Worm (Caenorhabditis elegans) whole organism, midembryonic: ENCODE data around the gene H04D03.7.

Experiments used
- T22C8.4 ChIP-seq: fragments of 200-800 bp; sonication (Bioruptor generic); IDR thresholded peaks from 2 replicates; pipeline ENCODE4 v1.3.6; 2022; ENCODE audit warnings: missing genetic modification characterization, missing compliant biosample characterization
- flt-1 ChIP-seq: fragments of 200-800 bp; sonication (Bioruptor generic); IDR thresholded peaks from 2 replicates; pipeline ENCODE4 v1.3.6; 2022; ENCODE audit warnings: missing genetic modification characterization, missing compliant biosample characterization
- klf-2 ChIP-seq: fragments of 200-800 bp; sonication (Bioruptor generic); conservative IDR thresholded peaks from 2 replicates; pipeline ENCODE4 v1.3.6; 2022; ENCODE audit warnings: missing genetic modification reagents, missing genetic modification characterization, missing compliant biosample characterization
- tab-1 ChIP-seq: fragments of 200-800 bp; sonication (Bioruptor generic); IDR thresholded peaks from 2 replicates; pipeline ENCODE4 v1.3.6; 2022; ENCODE audit warnings: missing genetic modification characterization, missing compliant biosample characterization
- ztf-29 ChIP-seq: fragments of 200-800 bp; sonication (Bioruptor generic); IDR thresholded peaks from 2 replicates; pipeline ENCODE4 v1.3.6; 2022; ENCODE audit warnings: missing genetic modification reagents, missing genetic modification characterization, missing compliant biosample characterization

DNA sequence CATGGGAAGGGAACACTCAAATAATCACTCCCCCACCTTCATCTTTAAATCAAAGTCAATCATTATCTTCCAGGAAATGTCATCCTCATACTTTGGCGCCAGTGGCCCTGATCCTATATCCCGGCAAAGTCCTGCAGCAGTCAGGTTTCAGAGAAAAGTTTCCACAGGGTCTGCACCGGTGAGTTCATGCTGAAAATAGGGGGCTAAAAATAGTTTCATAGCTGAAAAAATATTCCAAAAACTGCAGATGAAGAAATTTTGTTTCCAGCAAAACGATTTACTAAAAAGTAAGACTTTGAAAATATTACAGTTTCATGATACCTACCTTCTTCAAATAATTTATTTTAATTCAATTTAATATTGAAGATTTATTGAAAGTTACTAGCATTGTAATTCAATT, 41.4 kb upstream of the H04D03.7 start, which contains the start of gene ptr-25:
- TF ChIP-seq flt-1 (no peak), klf-2 (no peak), ztf-29 (GFP tag; lab: Robert Waterston, UW) (no peak), tab-1 (no peak), T22C8.4 (GFP tag; lab: Robert Waterston, UW) (no peak)
